Worm (Caenorhabditis elegans): ENCODE data around the gene bkip-1.

- TF ChIP-seq ref-1 (GFP tag; conservative IDR thresholded peaks at IDR 0.05) (no peak), flt-1 (GFP tag; IDR thresholded peaks at IDR 0.05) (no peak), tab-1 (GFP tag; IDR thresholded peaks at IDR 0.05) (no peak), cog-1 (tag; optimal IDR thresholded peaks at IDR 0.05) (no peak), med-1 (GFP tag; optimal IDR thresholded peaks at IDR 0.05; ENCODE audit: insufficient read depth) (no peak), ztf-23 (GFP tag; IDR thresholded peaks at IDR 0.05) (no peak)
Observed at ce11 chrII:14136302-14136701, 35.2 kb downstream of the bkip-1 start.
